Fruit fly (Drosophila melanogaster) whole organism: Measurements from ENCODE around the gene CrebA.

Source experiments
- pan ChIP-seq: fragments of >200 bp; optimal IDR thresholded peaks from 2 replicates; lab custom pipeline; 2017
- usp ChIP-seq: fragments of >200 bp; optimal IDR thresholded peaks from 2 replicates; lab custom pipeline; 2017; ENCODE audit warnings: missing biosample characterization, missing genetic modification characterization, mixed read lengths

DNA sequence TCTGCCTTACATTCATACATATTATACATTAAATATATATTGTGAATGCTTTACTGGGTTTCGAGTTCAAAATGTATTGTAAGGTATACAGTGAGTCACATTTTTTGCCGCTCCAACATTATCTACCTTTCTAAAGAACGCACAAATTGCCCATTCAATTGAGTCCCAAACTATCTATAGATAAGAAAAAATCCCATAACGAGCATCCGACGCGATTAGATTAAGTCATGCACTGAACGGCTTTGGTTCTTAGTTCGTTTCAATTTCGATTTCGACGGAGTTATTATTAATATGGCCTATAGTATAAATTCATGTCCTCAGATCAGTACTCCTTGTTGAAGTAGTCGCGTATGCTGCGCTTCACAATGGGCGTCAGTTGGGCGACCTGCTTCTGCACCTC, 17.7 kb upstream of the CrebA start:
- TF ChIP-seq pan, result no peak
- TF ChIP-seq usp (GFP tag; lab: Kevin White, UChicago), result no peak
